Worm (Caenorhabditis elegans): Measurements from ENCODE around the gene pgp-9.

- TF ChIP-seq ztf-4 (tag; optimal IDR thresholded peaks at IDR 0.05) (no peak), nhr-12 (tag; optimal IDR thresholded peaks at IDR 0.05) (no peak), zag-1 (tag; optimal IDR thresholded peaks at IDR 0.05) (no peak), nhr-11 (tag; optimal IDR thresholded peaks at IDR 0.05) (peak; percentile 58), ZK546.5 (tag; optimal IDR thresholded peaks at IDR 0.05) (no peak), jun-1 (tag; optimal IDR thresholded peaks at IDR 0.05) (no peak), sea-2 (GFP tag; optimal IDR thresholded peaks at IDR 0.05) (no peak), ztf-11 (tag; optimal IDR thresholded peaks at IDR 0.05) (no peak), nhr-25 (tag; optimal IDR thresholded peaks at IDR 0.05) (no peak), R02D3.7 (tag; optimal IDR thresholded peaks at IDR 0.05) (no peak)
These were observed 26.9 kb upstream of the pgp-9 start for ce11 chrV:17728757-17729156.

Data from whole organism, L3 larva.